Worm (Caenorhabditis elegans) whole organism, midembryonic: Measurements from ENCODE around the gene T08G3.13.

Source experiments
- T22C8.4 ChIP-seq: fragments of 200-800 bp; sonication (Bioruptor generic); IDR thresholded peaks from 2 replicates; pipeline ENCODE4 v1.3.6; 2022; ENCODE audit warnings: missing genetic modification characterization, missing compliant biosample characterization
- cog-1 ChIP-seq: sonication (generic microtip); optimal IDR thresholded peaks from 2 replicates; lab custom pipeline; 2016; ENCODE audit warnings: missing genetic modification characterization, missing compliant biosample characterization
- flt-1 ChIP-seq: fragments of 200-800 bp; sonication (Bioruptor generic); IDR thresholded peaks from 2 replicates; pipeline ENCODE4 v1.3.6; 2022; ENCODE audit warnings: missing genetic modification characterization, missing compliant biosample characterization
- klf-2 ChIP-seq: fragments of 200-800 bp; sonication (Bioruptor generic); conservative IDR thresholded peaks from 2 replicates; pipeline ENCODE4 v1.3.6; 2022; ENCODE audit warnings: missing genetic modification reagents, missing genetic modification characterization, missing compliant biosample characterization
- med-1 ChIP-seq: sonication (generic microtip); optimal IDR thresholded peaks from 2 replicates; lab custom pipeline; 2017; ENCODE audit warnings: missing genetic modification characterization, mild to moderate bottlenecking, missing compliant biosample characterization, antibody characterized with exemption, missing genetic modification reagents; ENCODE audit not compliant: insufficient read depth
- ref-1 ChIP-seq: fragments of 200-800 bp; sonication (Bioruptor generic); conservative IDR thresholded peaks from 2 replicates; pipeline ENCODE4 v1.3.6; 2022; ENCODE audit warnings: missing genetic modification reagents, missing genetic modification characterization, missing compliant biosample characterization
- tab-1 ChIP-seq: fragments of 200-800 bp; sonication (Bioruptor generic); IDR thresholded peaks from 2 replicates; pipeline ENCODE4 v1.3.6; 2022; ENCODE audit warnings: missing genetic modification characterization, missing compliant biosample characterization
- ztf-23 ChIP-seq: fragments of 200-800 bp; sonication (Bioruptor generic); IDR thresholded peaks from 2 replicates; pipeline ENCODE4 v1.3.6; 2022; ENCODE audit warnings: missing genetic modification reagents, missing genetic modification characterization, missing compliant biosample characterization
- ztf-29 ChIP-seq: fragments of 200-800 bp; sonication (Bioruptor generic); IDR thresholded peaks from 2 replicates; pipeline ENCODE4 v1.3.6; 2022; ENCODE audit warnings: missing genetic modification reagents, missing genetic modification characterization, missing compliant biosample characterization

The T08G3.13 gene

ce11 chrV:16424428-16424827 is 23.4 kb upstream of the T08G3.13 start, which contains the start of gene srw-29:
Gene srw-29, minus strand, starts transcription at chrV:16424528.
- TF ChIP-seq cog-1 (no peak), tab-1 (GFP tag; lab: Robert Waterston, UW) (no peak), ztf-23 (no peak), ref-1 (GFP tag; lab: Robert Waterston, UW) (no peak), T22C8.4 (no peak), med-1 (no peak), flt-1 (GFP tag; lab: Robert Waterston, UW) (no peak)

- no peak for TF ChIP-seq ref-1 (GFP tag; lab: Robert Waterston, UW)
- no peak for TF ChIP-seq ztf-23
These were observed 18.3 kb upstream of the T08G3.13 start, which contains the start of gene F26D2.10 for ce11 chrV:16429503-16429902. Gene F26D2.10, minus strand, starts transcription at chrV:16429603.

ce11 chrV:16429940-16430339 is 17.9 kb upstream of the T08G3.13 start, which contains the start of gene str-73:
Gene str-73, plus strand, starts transcription at chrV:16430240.
- TF ChIP-seq ref-1 (GFP tag; lab: Robert Waterston, UW), result no peak
- no peak for TF ChIP-seq ztf-29
- no peak for TF ChIP-seq ztf-23
- TF ChIP-seq T22C8.4, result no peak
- no peak for TF ChIP-seq klf-2
- TF ChIP-seq cog-1, result no peak
- no peak for TF ChIP-seq med-1

ce11 chrV:16433471-16433870 is 14.4 kb upstream of the T08G3.13 start, which contains the start of gene clec-234:
Gene clec-234, minus strand, starts transcription at chrV:16433571.
- TF ChIP-seq tab-1 (GFP tag; lab: Robert Waterston, UW) (no peak), cog-1 (no peak), ztf-29 (no peak), flt-1 (GFP tag; lab: Robert Waterston, UW) (no peak), T22C8.4 (no peak)

ce11 chrV:16435510-16435909 is 12.3 kb upstream of the T08G3.13 start, which contains the start of the genes F26D2.13 and F26D2.14:
Gene F26D2.13, minus strand, starts transcription at chrV:16435610.
Gene F26D2.14, plus strand, starts transcription at chrV:16435855.
- TF ChIP-seq flt-1 (GFP tag; lab: Robert Waterston, UW) (no peak), T22C8.4 (no peak), ref-1 (GFP tag; lab: Robert Waterston, UW) (no peak), ztf-29 (no peak), med-1 (no peak), tab-1 (GFP tag; lab: Robert Waterston, UW) (no peak), klf-2 (no peak), cog-1 (no peak), ztf-23 (no peak)

- no peak for TF ChIP-seq T22C8.4
- no peak for TF ChIP-seq cog-1
- no peak for TF ChIP-seq ref-1 (GFP tag; lab: Robert Waterston, UW)
- no peak for TF ChIP-seq ztf-23
- no peak for TF ChIP-seq med-1
- no peak for TF ChIP-seq ztf-29
- no peak for TF ChIP-seq klf-2
- TF ChIP-seq tab-1 (GFP tag; lab: Robert Waterston, UW), result no peak
- no peak for TF ChIP-seq flt-1 (GFP tag; lab: Robert Waterston, UW)
These were observed 10.3 kb upstream of the T08G3.13 start, which contains the start of gene F26D2.15 for ce11 chrV:16437546-16437945. Gene F26D2.15, plus strand, starts transcription at chrV:16437846.

ce11 chrV:16443626-16444025 is 4.2 kb upstream of the T08G3.13 start, which contains the start of gene srh-141:
Gene srh-141, plus strand, starts transcription at chrV:16443926.
- TF ChIP-seq tab-1 (GFP tag; lab: Robert Waterston, UW), result no peak
- no peak for TF ChIP-seq ztf-29
- no peak for TF ChIP-seq flt-1 (GFP tag; lab: Robert Waterston, UW)
- no peak for TF ChIP-seq med-1
- TF ChIP-seq klf-2, result no peak
- TF ChIP-seq ztf-23, result no peak
- no peak for TF ChIP-seq ref-1 (GFP tag; lab: Robert Waterston, UW)
- no peak for TF ChIP-seq T22C8.4
- TF ChIP-seq cog-1, result no peak

ce11 chrV:16445676-16446075 is 2.2 kb upstream of the T08G3.13 start, which contains the start of gene T08G3.6:
Gene T08G3.6, plus strand, starts transcription at chrV:16445976.
- no peak for TF ChIP-seq flt-1 (GFP tag; lab: Robert Waterston, UW)
- TF ChIP-seq ztf-23, result no peak
- no peak for TF ChIP-seq med-1
- TF ChIP-seq ref-1 (GFP tag; lab: Robert Waterston, UW), result no peak
- no peak for TF ChIP-seq klf-2
- TF ChIP-seq ztf-29, result no peak
- TF ChIP-seq cog-1, result no peak
- no peak for TF ChIP-seq T22C8.4
- no peak for TF ChIP-seq tab-1 (GFP tag; lab: Robert Waterston, UW)

ce11 chrV:16446191-16446590 is 1.6 kb upstream of the T08G3.13 start:
- TF ChIP-seq tab-1 (GFP tag; lab: Robert Waterston, UW) (no peak), flt-1 (GFP tag; lab: Robert Waterston, UW) (no peak), ref-1 (GFP tag; lab: Robert Waterston, UW) (no peak), ztf-23 (no peak), klf-2 (no peak), cog-1 (no peak), ztf-29 (no peak)

ce11 chrV:16455065-16455464 is 7.2 kb downstream of the T08G3.13 start, which contains the start of gene str-14:
Gene str-14, minus strand, starts transcription at chrV:16455165.
- TF ChIP-seq tab-1 (GFP tag; lab: Robert Waterston, UW), result no peak
- TF ChIP-seq T22C8.4, result no peak
- TF ChIP-seq ztf-29, result no peak
- no peak for TF ChIP-seq ztf-23

ce11 chrV:16458714-16459113 is 10.9 kb downstream of the T08G3.13 start, which contains the start of gene str-15:
Gene str-15, minus strand, starts transcription at chrV:16458814.
- no peak for TF ChIP-seq ref-1 (GFP tag; lab: Robert Waterston, UW)
- TF ChIP-seq cog-1, result no peak
- no peak for TF ChIP-seq flt-1 (GFP tag; lab: Robert Waterston, UW)
- no peak for TF ChIP-seq med-1
- no peak for TF ChIP-seq ztf-29
- TF ChIP-seq T22C8.4, result no peak
- TF ChIP-seq klf-2, result no peak
- no peak for TF ChIP-seq ztf-23
